Worm (Caenorhabditis elegans) whole organism, L4 larva: ENCODE data around the gene snf-3.
"Not testable (repeated sequence)": the region's sequence is repeated elsewhere in the genome, so short reads cannot be mapped to it uniquely, and the experiment has no call there.

Experiments
- D1046.2 ChIP-seq: fragments of 200-800 bp; sonication (Bioruptor generic); IDR thresholded peaks from 2 replicates; pipeline ENCODE4 v1.3.6; 2022; ENCODE audit warnings: missing genetic modification characterization, missing compliant biosample characterization
- F37D6.2 ChIP-seq: sonication (generic microtip); optimal IDR thresholded peaks from 2 replicates; lab custom pipeline; 2016; ENCODE audit warnings: mild to moderate bottlenecking, missing genetic modification characterization, missing compliant biosample characterization
- Y48G9A.11 ChIP-seq: fragments of 200-800 bp; sonication (Bioruptor generic); IDR thresholded peaks from 2 replicates; pipeline ENCODE4 v1.3.6; 2022; ENCODE audit warnings: missing genetic modification reagents, missing genetic modification characterization, missing compliant biosample characterization
- ZK337.2 ChIP-seq: fragments of 200-800 bp; sonication (Bioruptor generic); IDR thresholded peaks from 2 replicates; pipeline ENCODE4 v1.3.6; 2022; ENCODE audit warnings: missing genetic modification reagents, missing genetic modification characterization, missing compliant biosample characterization
- arid-1 ChIP-seq: fragments of 200-800 bp; sonication (Bioruptor generic); conservative IDR thresholded peaks from 2 replicates; pipeline ENCODE4 v1.3.6; 2022; ENCODE audit warnings: missing genetic modification reagents, missing genetic modification characterization, missing compliant biosample characterization
- ceh-44 ChIP-seq: fragments of 200-800 bp; sonication (Bioruptor generic); IDR thresholded peaks from 2 replicates; pipeline ENCODE4 v1.3.6; 2022; ENCODE audit warnings: missing genetic modification reagents, missing genetic modification characterization, missing compliant biosample characterization
- ctbp-1 ChIP-seq: fragments of 200-800 bp; sonication (Bioruptor generic); IDR thresholded peaks from 2 replicates; pipeline ENCODE4 v1.3.6; 2022; ENCODE audit warnings: missing genetic modification reagents, missing genetic modification characterization, missing compliant biosample characterization
- daf-12 ChIP-seq: fragments of 150-350 bp; optimal IDR thresholded peaks from 2 replicates; lab custom pipeline; 2014; ENCODE audit warnings: missing biosample characterization, missing genetic modification reagents, missing genetic modification characterization
- dmd-6 ChIP-seq: fragments of 200-800 bp; sonication (Bioruptor generic); IDR thresholded peaks from 2 replicates; pipeline ENCODE4 v1.3.6; 2022; ENCODE audit warnings: missing genetic modification reagents, missing genetic modification characterization, missing compliant biosample characterization
- dmd-9 ChIP-seq: fragments of 200-800 bp; sonication (Bioruptor generic); IDR thresholded peaks from 2 replicates; pipeline ENCODE4 v1.3.6; 2022; ENCODE audit warnings: missing genetic modification reagents, missing genetic modification characterization, missing compliant biosample characterization
- dpl-1 ChIP-seq: fragments of 150-350 bp; optimal IDR thresholded peaks from 2 replicates; lab custom pipeline; 2014; ENCODE audit warnings: missing biosample characterization, missing genetic modification reagents, missing genetic modification characterization
- egl-27 ChIP-seq: sonication (generic microtip); optimal IDR thresholded peaks from 3 replicates; lab custom pipeline; 2017; ENCODE audit warnings: missing biosample characterization, missing genetic modification reagents, missing genetic modification characterization
- hif-1 ChIP-seq, 2 experiments: sonication (generic microtip); optimal IDR thresholded peaks; 2 replicates each; lab custom pipeline; 2016 to 2017; ENCODE audit warnings: missing compliant biosample characterization in 2 of 2, missing genetic modification characterization in 2 of 2, missing genetic modification reagents in 2 of 2, missing genotype in 2 of 2, mild to moderate bottlenecking in 1 of 2
- hmg-1.1 ChIP-seq: fragments of 200-800 bp; sonication (Bioruptor generic); IDR thresholded peaks from 2 replicates; pipeline ENCODE4 v1.3.6; 2022; ENCODE audit warnings: missing genetic modification reagents, missing genetic modification characterization, missing compliant biosample characterization
- lin-13 ChIP-seq: fragments of 150-350 bp; optimal IDR thresholded peaks from 2 replicates; lab custom pipeline; 2014; ENCODE audit warnings: missing biosample characterization, missing genetic modification reagents, missing genetic modification characterization
- lin-15B ChIP-seq: fragments of 150-350 bp; sonication (generic microtip); optimal IDR thresholded peaks from 3 replicates; lab custom pipeline; 2014; ENCODE audit warnings: missing biosample characterization, missing genetic modification characterization
- lin-38 ChIP-seq: fragments of 200-800 bp; sonication (Bioruptor generic); IDR thresholded peaks from 2 replicates; pipeline ENCODE4 v1.3.6; 2022; ENCODE audit warnings: missing genetic modification reagents, missing genetic modification characterization, missing compliant biosample characterization
- lsy-2 ChIP-seq, 2 experiments: fragments of 150-350 bp in 1 of 2; sonication (generic microtip) in 1 of 2; optimal IDR thresholded peaks; 2 replicates each; lab custom pipeline; 2014 to 2017; ENCODE audit warnings: missing biosample characterization in 2 of 2, missing genetic modification characterization in 2 of 2
- madf-5 ChIP-seq, 2 experiments: fragments of 200-800 bp; sonication (Bioruptor generic); IDR thresholded peaks; 2 replicates each; pipeline ENCODE4 v1.3.6; 2022; ENCODE audit warnings: missing compliant biosample characterization in 2 of 2, missing genetic modification characterization in 2 of 2
- madf-9 ChIP-seq: fragments of 200-800 bp; sonication (Bioruptor generic); conservative IDR thresholded peaks from 2 replicates; pipeline ENCODE4 v1.3.6; 2022; ENCODE audit warnings: missing genetic modification reagents, missing genetic modification characterization, missing compliant biosample characterization
- mdt-29 ChIP-seq: fragments of 200-800 bp; sonication (Bioruptor generic); IDR thresholded peaks from 2 replicates; pipeline ENCODE4 v1.3.6; 2022; ENCODE audit warnings: missing genetic modification reagents, missing genetic modification characterization, missing compliant biosample characterization
- mep-1 ChIP-seq: fragments of 150-350 bp; sonication (generic microtip); optimal IDR thresholded peaks from 3 replicates; lab custom pipeline; 2014; ENCODE audit warnings: missing biosample characterization, missing genetic modification characterization
- mes-2 ChIP-seq: sonication (generic microtip); optimal IDR thresholded peaks from 2 replicates; lab custom pipeline; 2016; ENCODE audit warnings: missing genotype, mild to moderate bottlenecking, missing genetic modification characterization, missing compliant biosample characterization; ENCODE audit not compliant: poor library complexity, severe bottlenecking
- nhr-42 ChIP-seq: fragments of 200-800 bp; sonication (Bioruptor generic); IDR thresholded peaks from 2 replicates; pipeline ENCODE4 v1.3.6; 2022; ENCODE audit warnings: missing genetic modification characterization, missing compliant biosample characterization
- nhr-6 ChIP-seq: fragments of 150-350 bp; optimal IDR thresholded peaks from 2 replicates; lab custom pipeline; 2014; ENCODE audit warnings: missing biosample characterization, missing genetic modification characterization
- pha-4 ChIP-seq, 2 experiments: fragments of 150-350 bp in 1 of 2; fragments of 200-800 bp in 1 of 2; sonication (Bioruptor generic) in 1 of 2; IDR thresholded peaks in 1 of 2; optimal IDR thresholded peaks in 1 of 2; 2 replicates each; pipeline versions ENCODE4 v1.3.6 to Lab custom; 2014 to 2022; ENCODE audit warnings: missing genetic modification characterization in 2 of 2, missing genetic modification reagents in 2 of 2, missing biosample characterization in 1 of 2, missing compliant biosample characterization in 1 of 2
- rbr-2 ChIP-seq: sonication (generic microtip); optimal IDR thresholded peaks from 2 replicates; lab custom pipeline; 2016; ENCODE audit warnings: missing genotype, missing genetic modification characterization, missing compliant biosample characterization
- sdz-12 ChIP-seq: fragments of 200-800 bp; sonication (Bioruptor generic); optimal IDR thresholded peaks from 2 replicates; lab custom pipeline; 2018; ENCODE audit warnings: mild to moderate bottlenecking, missing genetic modification characterization, missing compliant biosample characterization
- set-16 ChIP-seq: fragments of 200-800 bp; sonication (Bioruptor generic); IDR thresholded peaks from 2 replicates; pipeline ENCODE4 v1.3.6; 2022; ENCODE audit warnings: missing genetic modification reagents, missing genetic modification characterization, missing compliant biosample characterization
- snpc-1.2 ChIP-seq: fragments of 200-800 bp; sonication (Bioruptor generic); IDR thresholded peaks from 2 replicates; pipeline ENCODE4 v1.3.6; 2022; ENCODE audit warnings: missing genetic modification reagents, missing genetic modification characterization, missing compliant biosample characterization
- tra-1 ChIP-seq: fragments of 200-800 bp; sonication (Bioruptor generic); IDR thresholded peaks from 2 replicates; pipeline ENCODE4 v1.3.6; 2022; ENCODE audit warnings: missing genetic modification reagents, missing genetic modification characterization, missing compliant biosample characterization
- unc-130 ChIP-seq: sonication (generic microtip); optimal IDR thresholded peaks from 2 replicates; lab custom pipeline; 2016; ENCODE audit warnings: missing genetic modification reagents, missing genetic modification characterization, missing compliant biosample characterization
- vab-7 ChIP-seq: fragments of 200-800 bp; sonication (Bioruptor generic); IDR thresholded peaks from 2 replicates; pipeline ENCODE4 v1.3.6; 2022; ENCODE audit warnings: missing genetic modification reagents, missing genetic modification characterization, missing compliant biosample characterization
- ztf-7 ChIP-seq: fragments of 150-350 bp; optimal IDR thresholded peaks from 2 replicates; lab custom pipeline; 2014; ENCODE audit warnings: missing biosample characterization, missing genetic modification characterization

The snf-3 gene

ce11 chrII:1130241-1130640 is 38.4 kb downstream of the snf-3 start:
- TF ChIP-seq lin-38 (GFP tag; lab: Robert Waterston, UW): peak; percentile 90
- no peak for TF ChIP-seq nhr-6

DNA sequence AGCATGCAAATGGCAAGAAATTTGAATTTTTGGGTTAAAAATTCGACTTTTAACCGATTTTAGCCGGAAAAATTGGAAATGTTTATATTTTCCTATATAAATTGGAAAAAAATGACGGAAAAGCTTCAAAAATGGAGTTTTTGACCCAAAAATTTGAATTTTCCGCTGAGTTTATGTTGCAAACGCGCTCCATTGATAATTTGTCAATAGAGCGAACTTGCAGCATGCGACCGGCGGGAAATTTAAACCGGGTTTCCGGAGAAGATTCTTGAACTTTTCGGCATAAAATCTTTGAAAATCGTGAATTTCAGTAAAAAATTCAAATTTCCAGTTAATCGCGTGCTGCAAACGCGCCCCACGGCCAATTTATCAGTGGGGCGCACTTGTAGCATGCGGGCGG is 39.6 kb downstream of the snf-3 start:
- no peak for TF ChIP-seq mdt-29 (GFP tag; lab: Robert Waterston, UW)
- TF ChIP-seq lin-38 (GFP tag; lab: Robert Waterston, UW): peak; percentile 88
- TF ChIP-seq, all 104 proteins: peak for 1

- TF ChIP-seq arid-1 (GFP tag; lab: Robert Waterston, UW) (no peak), ztf-7 (no peak), madf-5 (GFP tag; IDR thresholded peaks at IDR 0.05; lab: Robert Waterston, UW) (no peak), lin-15B (tag; lab: Kevin White, UChicago) (no peak), set-16 (peak; percentile 75), lin-13 (GFP tag; lab: Kevin White, UChicago) (no peak)
- TF ChIP-seq, all 104 proteins: peak for 1
Observed at ce11 chrII:1131821-1132220, 40.0 kb downstream of the snf-3 start.

ce11 chrII:1132750-1133149 is 40.9 kb downstream of the snf-3 start:
- peak; percentile 81 for TF ChIP-seq lin-38 (GFP tag; lab: Robert Waterston, UW)
- no peak for TF ChIP-seq daf-12 (tag; lab: Kevin White, UChicago)

DNA sequence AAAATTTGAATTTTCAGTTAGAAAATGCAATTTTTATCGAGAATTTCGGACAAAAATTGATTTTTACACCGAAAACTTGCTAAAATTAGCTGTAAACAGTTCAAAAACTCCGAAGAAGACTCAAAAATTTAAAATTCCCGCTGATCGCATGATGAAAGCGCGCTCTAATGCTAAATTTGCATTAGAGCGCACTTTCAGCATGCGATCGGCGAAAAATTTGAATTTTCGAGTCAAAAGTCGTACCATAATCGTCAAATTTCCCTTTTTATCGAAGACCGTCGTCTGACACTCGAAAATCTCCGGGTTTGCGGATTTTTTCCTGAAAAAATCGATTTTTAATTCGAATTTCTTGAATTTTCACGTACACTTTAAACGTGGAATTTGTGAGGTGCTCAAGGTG is 41.5 kb downstream of the snf-3 start:
- no peak for TF ChIP-seq egl-27
- TF ChIP-seq lin-38 (GFP tag; lab: Robert Waterston, UW): peak; percentile 63
- no peak for TF ChIP-seq hmg-1.1

- TF ChIP-seq madf-5 (GFP tag; IDR thresholded peaks at IDR 0.05; lab: Robert Waterston, UW) (0 out of 4 replicates have a peak, but pooled peaks of 1 of the 2 experiments have one; percentile 59), arid-1 (GFP tag; lab: Robert Waterston, UW) (peak; percentile 59; the same call in 1 of the 2 replicates), dmd-9 (GFP tag; lab: Robert Waterston, UW) (peak; percentile 80), nhr-42 (peak; percentile 61; the same call in 1 of the 2 replicates), lin-38 (GFP tag; lab: Robert Waterston, UW) (peak; percentile 98), hif-1 (tag; optimal IDR thresholded peaks at IDR 0.05; lab: Kevin White, UChicago) (peak in 1 of 2 experiments; percentile 17), pha-4 (GFP tag; IDR thresholded peaks at IDR 0.05; lab: Robert Waterston, UW) (peak; percentile 60; the same call in 1 of the 2 replicates), rbr-2 (peak; percentile 51), snpc-1.2 (GFP tag; lab: Robert Waterston, UW) (0 out of 2 replicates have a peak, but pooled peaks have one; percentile 11), mdt-29 (GFP tag; lab: Robert Waterston, UW) (0 out of 2 replicates have a peak, but pooled peaks have one; percentile 13), ZK337.2 (GFP tag; lab: Robert Waterston, UW) (peak; percentile 66; the same call in 1 of the 2 replicates), D1046.2 (GFP tag; lab: Robert Waterston, UW) (0 out of 2 replicates have a peak, but pooled peaks have one; percentile 59), tra-1 (peak; percentile 24; the same call in 1 of the 2 replicates), dpl-1 (peak; percentile 38), unc-130 (GFP tag; lab: Kevin White, UChicago) (peak; percentile 42), Y48G9A.11 (peak; percentile 80; the same call in 1 of the 2 replicates), madf-9 (GFP tag; lab: Robert Waterston, UW) (peak; percentile 66), sdz-12 (GFP tag; lab: Kevin White, UChicago) (peak; percentile 18), lsy-2 (tag; optimal IDR thresholded peaks at IDR 0.05; lab: Kevin White, UChicago) (peak in 1 of 2 experiments; percentile 47), ceh-44 (GFP tag; lab: Robert Waterston, UW) (peak; percentile 87), dmd-6 (GFP tag; lab: Robert Waterston, UW) (peak; percentile 46), F37D6.2 (tag; lab: Kevin White, UChicago) (peak; percentile 34), hmg-1.1 (peak; percentile 49), mep-1 (tag; lab: Kevin White, UChicago) (peak; percentile 55), ctbp-1 (GFP tag; lab: Robert Waterston, UW) (peak; percentile 67; the same call in 1 of the 2 replicates), mes-2 (tag; lab: Kevin White, UChicago) (peak; percentile 87), lin-13 (GFP tag; lab: Kevin White, UChicago) (peak; percentile 30), vab-7 (GFP tag; lab: Robert Waterston, UW) (peak; percentile 69)
- not testable (repeated sequence) for TF ChIP-seq pha-4 (tag; optimal IDR thresholded peaks at IDR 0.05; lab: Kevin White, UChicago)
Observed at ce11 chrII:1134314-1135108, 42.7 kb downstream of the snf-3 start.
